Worm (Caenorhabditis elegans) whole organism, L4/young adult: ENCODE measurements around the gene srp-7.

ENCODE experiments used
- W03F9.2 ChIP-seq: fragments of 150-350 bp; optimal IDR thresholded peaks from 2 replicates; lab custom pipeline; 2014; ENCODE audit warnings: missing biosample characterization, missing genetic modification characterization
- dao-5 ChIP-seq: sonication (generic microtip); optimal IDR thresholded peaks from 2 replicates; lab custom pipeline; 2016; ENCODE audit warnings: missing genotype, missing genetic modification characterization, moderate library complexity, missing compliant biosample characterization
- him-1 ChIP-seq: sonication (generic microtip); optimal IDR thresholded peaks from 2 replicates; lab custom pipeline; 2016; ENCODE audit warnings: missing genotype, missing genetic modification reagents, missing genetic modification characterization, missing compliant biosample characterization

The srp-7 gene

ce11 chrV:8178914-8179542 is at the start of gene srp-7:
Gene srp-7, plus strand, starts transcription at chrV:8179126.
- TF ChIP-seq him-1 (tag; lab: Kevin White, UChicago): no peak

ce11 chrV:8129252-8129651 is 49.7 kb upstream of the srp-7 start, which contains the start of gene spr-1:
Gene spr-1, minus strand, starts transcription at chrV:8129352.
- no peak for TF ChIP-seq dao-5 (tag; lab: Kevin White, UChicago)

- TF ChIP-seq him-1 (tag; lab: Kevin White, UChicago) (no peak), W03F9.2 (tag; lab: Kevin White, UChicago) (peak; percentile 36), dao-5 (tag; lab: Kevin White, UChicago) (no peak)
Observed at ce11 chrV:8129719-8130118, 49.2 kb upstream of the srp-7 start.

- TF ChIP-seq W03F9.2 (tag; lab: Kevin White, UChicago): no peak
- TF ChIP-seq him-1 (tag; lab: Kevin White, UChicago): peak; percentile 13
- no peak for TF ChIP-seq dao-5 (tag; lab: Kevin White, UChicago)
Observed at ce11 chrV:8130149-8130661, 48.7 kb upstream of the srp-7 start, which contains the start of gene snap-1. Gene snap-1, plus strand, starts transcription at chrV:8130611.

ce11 chrV:8130812-8131211 is 48.1 kb upstream of the srp-7 start:
- no peak for TF ChIP-seq dao-5 (tag; lab: Kevin White, UChicago)
- no peak for TF ChIP-seq him-1 (tag; lab: Kevin White, UChicago)
- no peak for TF ChIP-seq W03F9.2 (tag; lab: Kevin White, UChicago)

- TF ChIP-seq him-1 (tag; lab: Kevin White, UChicago): no peak
- no peak for TF ChIP-seq W03F9.2 (tag; lab: Kevin White, UChicago)
- no peak for TF ChIP-seq dao-5 (tag; lab: Kevin White, UChicago)
Observed at ce11 chrV:8131628-8132027, 47.3 kb upstream of the srp-7 start.

ce11 chrV:8132926-8133325 is 46.0 kb upstream of the srp-7 start, which contains the start of gene D1014.4:
Gene D1014.4, plus strand, starts transcription at chrV:8133226.
- TF ChIP-seq W03F9.2 (tag; lab: Kevin White, UChicago) (no peak), him-1 (tag; lab: Kevin White, UChicago) (no peak), dao-5 (tag; lab: Kevin White, UChicago) (no peak)

- TF ChIP-seq him-1 (tag; lab: Kevin White, UChicago): no peak
Observed at ce11 chrV:8143605-8144004, 35.3 kb upstream of the srp-7 start, which contains the start of gene D1014.2. Gene D1014.2, plus strand, starts transcription at chrV:8143905.

- TF ChIP-seq W03F9.2 (tag; lab: Kevin White, UChicago) (no peak), him-1 (tag; lab: Kevin White, UChicago) (no peak), dao-5 (tag; lab: Kevin White, UChicago) (no peak)
Observed at ce11 chrV:8144515-8144914, 34.4 kb upstream of the srp-7 start.

- no peak for TF ChIP-seq W03F9.2 (tag; lab: Kevin White, UChicago)
- TF ChIP-seq dao-5 (tag; lab: Kevin White, UChicago): no peak
- no peak for TF ChIP-seq him-1 (tag; lab: Kevin White, UChicago)
Observed at ce11 chrV:8145329-8145728, 33.6 kb upstream of the srp-7 start, which contains the start of gene D1014.13. Gene D1014.13, plus strand, starts transcription at chrV:8145629.

- TF ChIP-seq him-1 (tag; lab: Kevin White, UChicago): no peak
- TF ChIP-seq W03F9.2 (tag; lab: Kevin White, UChicago): no peak
- no peak for TF ChIP-seq dao-5 (tag; lab: Kevin White, UChicago)
Observed at ce11 chrV:8155743-8156142, 23.2 kb upstream of the srp-7 start.

ce11 chrV:8157446-8157845 is 21.5 kb upstream of the srp-7 start, which contains the start of gene sul-2:
Gene sul-2, plus strand, starts transcription at chrV:8157746.
- no peak for TF ChIP-seq W03F9.2 (tag; lab: Kevin White, UChicago)
- no peak for TF ChIP-seq him-1 (tag; lab: Kevin White, UChicago)
- no peak for TF ChIP-seq dao-5 (tag; lab: Kevin White, UChicago)

ce11 chrV:8159629-8160028 is 19.3 kb upstream of the srp-7 start, which contains the start of gene F20D6.6:
Gene F20D6.6, plus strand, starts transcription at chrV:8159929.
- TF ChIP-seq dao-5 (tag; lab: Kevin White, UChicago): no peak
- TF ChIP-seq him-1 (tag; lab: Kevin White, UChicago): no peak
- TF ChIP-seq W03F9.2 (tag; lab: Kevin White, UChicago): no peak

ce11 chrV:8161699-8162098 is 17.2 kb upstream of the srp-7 start, which contains the start of gene F20D6.5:
Gene F20D6.5, plus strand, starts transcription at chrV:8161957.
- no peak for TF ChIP-seq dao-5 (tag; lab: Kevin White, UChicago)
- no peak for TF ChIP-seq him-1 (tag; lab: Kevin White, UChicago)
- TF ChIP-seq W03F9.2 (tag; lab: Kevin White, UChicago): no peak
